Fruit fly (Drosophila melanogaster) S2 (cell line): ENCODE measurements around the gene Dus1.

Source experiments
- CG8478 ChIP-seq: fragments of >200 bp; optimal IDR thresholded peaks from 2 replicates; lab custom pipeline; 2018
- CTCF ChIP-seq, 2 experiments: fragments of >200 bp; optimal IDR thresholded peaks; 2 replicates each; lab custom pipeline; 2018

dm6 chr2L:309812-310431 lies 38.4 kb upstream of the Dus1 start:
- TF ChIP-seq CG8478 (lab: Kevin White, UChicago) (no peak), CTCF (optimal IDR thresholded peaks at IDR 0.05; lab: Kevin White, UChicago) (no peak)
